Worm (Caenorhabditis elegans) whole organism, L4/young adult: ENCODE measurements around the gene Y42G9A.2.

Experiments used
- W03F9.2 ChIP-seq: fragments of 150-350 bp; optimal IDR thresholded peaks from 2 replicates; lab custom pipeline; 2014; ENCODE audit warnings: missing biosample characterization, missing genetic modification characterization
- dao-5 ChIP-seq: sonication (generic microtip); optimal IDR thresholded peaks from 2 replicates; lab custom pipeline; 2016; ENCODE audit warnings: missing genotype, missing genetic modification characterization, moderate library complexity, missing compliant biosample characterization

- TF ChIP-seq W03F9.2 (no peak), dao-5 (tag; lab: Kevin White, UChicago) (no peak)
These were observed 11.8 kb upstream of the Y42G9A.2 start, which contains the start of gene mvk-1 for ce11 chrIII:6136178-6136577.
